Worm (Caenorhabditis elegans): ENCODE measurements around the gene plpp-1.1.
A peak's percentile ranks its signal among the peaks of the same experiment; 100 is the strongest.

plpp-1.1 gene

ce11 chrII:3935098-3935497 is 7.3 kb upstream of the plpp-1.1 start (continued):
- peak; percentile 71; the same call in 1 of the 2 replicates for TF ChIP-seq madf-3 (GFP tag; IDR thresholded peaks at IDR 0.05)
- no peak for TF ChIP-seq ceh-91 (GFP tag; IDR thresholded peaks at IDR 0.05)
- TF ChIP-seq T07F8.4 (tag; optimal IDR thresholded peaks at IDR 0.05) = no peak
- TF ChIP-seq ekl-4 (GFP tag; IDR thresholded peaks at IDR 0.05) = 0 out of 2 replicates have a peak, but pooled peaks have one; percentile 19
- no peak for TF ChIP-seq Y95B8A.8 (GFP tag; IDR thresholded peaks at IDR 0.05)
- no peak for TF ChIP-seq him-1 (tag; optimal IDR thresholded peaks at IDR 0.05)
- no peak for TF ChIP-seq F55B11.4 (tag; optimal IDR thresholded peaks at IDR 0.05; ENCODE audit: borderline replicate concordance, insufficient read depth)
- TF ChIP-seq mxl-1 (tag; optimal IDR thresholded peaks at IDR 0.05) = no peak
- TF ChIP-seq aptf-3 (GFP tag; IDR thresholded peaks at IDR 0.05) = no peak
- no peak for TF ChIP-seq lin-35 (GFP tag; optimal IDR thresholded peaks at IDR 0.05)
- TF ChIP-seq dpl-1 (GFP tag; optimal IDR thresholded peaks at IDR 0.05) = no peak
- TF ChIP-seq madf-10 (tag; optimal IDR thresholded peaks at IDR 0.05) = no peak
- no peak for TF ChIP-seq zim-3 (tag; optimal IDR thresholded peaks at IDR 0.05)
- TF ChIP-seq bed-1 (GFP tag; IDR thresholded peaks at IDR 0.05) = no peak
- peak; percentile 2 for TF ChIP-seq lin-54 (GFP tag; optimal IDR thresholded peaks at IDR 0.05)
- no peak for TF ChIP-seq F37B4.10 (GFP tag; IDR thresholded peaks at IDR 0.05)
- no peak for TF ChIP-seq nfya-2 (GFP tag; IDR thresholded peaks at IDR 0.05)
- TF ChIP-seq gei-17 (GFP tag; optimal IDR thresholded peaks at IDR 0.05) = no peak
- no peak for TF ChIP-seq zfh-2 (GFP tag; conservative IDR thresholded peaks at IDR 0.05)
- no peak for TF ChIP-seq attf-6 (GFP tag; IDR thresholded peaks at IDR 0.05)
- no peak for TF ChIP-seq lag-1 (GFP tag; IDR thresholded peaks at IDR 0.05)

ce11 chrII:3934085-3934484 is 6.3 kb upstream of the plpp-1.1 start, which contains the start of gene Y14H12B.1:
Gene Y14H12B.1 (plus strand): TSS chrII:3934447.
- TF ChIP-seq ceh-91 (GFP tag; IDR thresholded peaks at IDR 0.05) = no peak
- no peak for TF ChIP-seq aptf-3 (GFP tag; IDR thresholded peaks at IDR 0.05)
- TF ChIP-seq madf-6 (GFP tag; IDR thresholded peaks at IDR 0.05) = peak; percentile 82
- TF ChIP-seq pbrm-1 (GFP tag; IDR thresholded peaks at IDR 0.05) = no peak
- TF ChIP-seq madf-8 (GFP tag; conservative IDR thresholded peaks at IDR 0.05) = peak; percentile 72
- TF ChIP-seq let-526 (GFP tag; IDR thresholded peaks at IDR 0.05) = no peak
- peak; percentile 74 for TF ChIP-seq xnd-1 (tag; optimal IDR thresholded peaks at IDR 0.05)
- no peak for TF ChIP-seq nhr-120 (GFP tag; IDR thresholded peaks at IDR 0.05)
- TF ChIP-seq lin-40 (tag; optimal IDR thresholded peaks at IDR 0.05) = no peak
- peak; percentile 17 for TF ChIP-seq efl-1 (GFP tag; optimal IDR thresholded peaks at IDR 0.05)
- TF ChIP-seq F33H1.4 (GFP tag; IDR thresholded peaks at IDR 0.05) = peak; percentile 88
- TF ChIP-seq lsl-1 (GFP tag; optimal IDR thresholded peaks at IDR 0.05) = peak; percentile 84

ce11 chrII:3933640-3934039 is 5.8 kb upstream of the plpp-1.1 start, which contains the start of gene Y14H12B.2:
Gene Y14H12B.2 (minus strand): TSS chrII:3933740.
- TF ChIP-seq athp-1 (tag; optimal IDR thresholded peaks at IDR 0.05) = no peak
- TF ChIP-seq ekl-4 (GFP tag; IDR thresholded peaks at IDR 0.05) = no peak
- no peak for TF ChIP-seq xnd-1 (tag; optimal IDR thresholded peaks at IDR 0.05)
- no peak for TF ChIP-seq Y53G8AR.9 (GFP tag; conservative IDR thresholded peaks at IDR 0.05)
- TF ChIP-seq nfya-2 (GFP tag; IDR thresholded peaks at IDR 0.05) = no peak
- TF ChIP-seq lsy-27 (tag; optimal IDR thresholded peaks at IDR 0.05; ENCODE audit: borderline replicate concordance, insufficient read depth) = no peak
- no peak for TF ChIP-seq T07F8.4 (tag; optimal IDR thresholded peaks at IDR 0.05)
- no peak for TF ChIP-seq ztf-28 (GFP tag; IDR thresholded peaks at IDR 0.05)
- TF ChIP-seq ama-1 (optimal IDR thresholded peaks at IDR 0.05) = no peak
- TF ChIP-seq ama-1 (GFP tag; optimal IDR thresholded peaks at IDR 0.05) = no peak
- no peak for TF ChIP-seq akir-1 (GFP tag; optimal IDR thresholded peaks at IDR 0.05)
- TF ChIP-seq lin-40 (tag; optimal IDR thresholded peaks at IDR 0.05) = no peak

Data from whole organism, young adult.